Worm (Caenorhabditis elegans): Measurements from ENCODE around the gene ceh-10.

DNA sequence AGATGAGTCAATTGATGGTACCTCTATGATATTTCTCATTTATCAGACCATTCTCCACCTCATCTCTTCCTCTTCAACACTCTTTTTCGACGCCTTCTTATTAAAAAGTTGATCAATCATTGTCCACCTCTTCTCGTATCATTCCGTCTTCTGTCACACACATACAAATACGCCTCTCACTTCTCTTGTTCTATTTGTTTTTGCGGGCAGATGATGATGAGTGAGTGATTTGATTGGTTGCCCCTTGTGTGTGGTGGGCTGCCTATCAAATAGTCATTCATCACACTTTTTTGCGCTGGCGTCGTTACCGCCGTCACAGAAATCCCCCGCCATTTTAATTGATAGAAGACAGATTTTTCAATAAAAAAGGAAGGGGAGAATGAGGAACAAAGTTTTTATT is 13.8 kb downstream of the ceh-10 start:
- TF ChIP-seq unc-62 (GFP tag; optimal IDR thresholded peaks at IDR 0.05) (peak; percentile 18), skn-1 (tag; optimal IDR thresholded peaks at IDR 0.05) (no peak), lin-15B (tag; optimal IDR thresholded peaks at IDR 0.05) (no peak), nhr-23 (tag; optimal IDR thresholded peaks at IDR 0.05) (peak; percentile 69), nhr-28 (tag; optimal IDR thresholded peaks at IDR 0.05) (no peak), mdl-1 (tag; optimal IDR thresholded peaks at IDR 0.05) (no peak), elt-1 (tag; optimal IDR thresholded peaks at IDR 0.05) (no peak), ceh-82 (tag; optimal IDR thresholded peaks at IDR 0.05) (no peak), nhr-11 (tag; optimal IDR thresholded peaks at IDR 0.05) (no peak), fos-1 (tag; optimal IDR thresholded peaks at IDR 0.05) (no peak), elt-2 (tag; optimal IDR thresholded peaks at IDR 0.05) (no peak), egl-27 (tag; optimal IDR thresholded peaks at IDR 0.05) (peak; percentile 18)
